Fruit fly (Drosophila melanogaster) whole organism, pupa: ENCODE data around the gene CG6961.

Experiments
- CG10348 ChIP-seq: fragments of 200-800 bp; sonication (Bioruptor generic); IDR thresholded peaks from 2 replicates; pipeline ENCODE4 v1.3.6; 2022; ENCODE audit warnings: missing biosample characterization, missing genetic modification characterization
- CG13204 ChIP-seq: fragments of 200-800 bp; sonication (Bioruptor generic); optimal IDR thresholded peaks from 2 replicates; lab custom pipeline; 2018; ENCODE audit warnings: missing biosample characterization, mild to moderate bottlenecking, missing genetic modification characterization, moderate library complexity
- CG14655 ChIP-seq: fragments of 200-800 bp; sonication (Bioruptor generic); optimal IDR thresholded peaks from 3 replicates; lab custom pipeline; 2017; ENCODE audit warnings: mild to moderate bottlenecking, missing biosample characterization, missing genetic modification reagents, missing genetic modification characterization
- CG17806 ChIP-seq: fragments of 200-800 bp; sonication (Bioruptor generic); optimal IDR thresholded peaks from 2 replicates; lab custom pipeline; 2018; ENCODE audit warnings: missing biosample characterization, mild to moderate bottlenecking, missing genetic modification characterization, moderate library complexity
- CG32121 ChIP-seq: fragments of 200-800 bp; sonication (Bioruptor generic); IDR thresholded peaks from 2 replicates; pipeline ENCODE4 v1.3.6; 2022; ENCODE audit warnings: missing biosample characterization, missing genetic modification characterization
- CG9948 ChIP-seq: fragments of 200-800 bp; sonication (Bioruptor generic); optimal IDR thresholded peaks from 2 replicates; lab custom pipeline; 2018; ENCODE audit warnings: missing biosample characterization, mild to moderate bottlenecking, missing genetic modification characterization, moderate library complexity
- D1 ChIP-seq: fragments of 200-800 bp; sonication (Bioruptor generic); optimal IDR thresholded peaks from 2 replicates; lab custom pipeline; 2018; ENCODE audit warnings: missing biosample characterization, mild to moderate bottlenecking, missing genetic modification characterization, moderate library complexity
- Ets98B ChIP-seq: fragments of 200-800 bp; sonication (Bioruptor generic); IDR thresholded peaks from 2 replicates; pipeline ENCODE4 v1.3.6; 2022; ENCODE audit warnings: missing biosample characterization, missing genetic modification characterization
- Pif1B ChIP-seq: fragments of 200-800 bp; sonication (Bioruptor generic); optimal IDR thresholded peaks from 3 replicates; lab custom pipeline; 2016; ENCODE audit warnings: missing biosample characterization, missing genetic modification characterization
- fd96Ca ChIP-seq: fragments of 200-800 bp; sonication (Bioruptor generic); IDR thresholded peaks from 3 replicates; pipeline ENCODE4 v1.3.6; 2022; ENCODE audit warnings: missing biosample characterization, missing genetic modification characterization
- gl ChIP-seq: fragments of 200-800 bp; sonication (Bioruptor generic); optimal IDR thresholded peaks from 2 replicates; lab custom pipeline; 2018; ENCODE audit warnings: missing biosample characterization, mild to moderate bottlenecking, missing genetic modification characterization
- rn ChIP-seq: fragments of 200-800 bp; sonication (Bioruptor generic); IDR thresholded peaks from 2 replicates; pipeline ENCODE4 v1.3.6; 2022; ENCODE audit warnings: missing biosample characterization, missing genetic modification characterization

DNA sequence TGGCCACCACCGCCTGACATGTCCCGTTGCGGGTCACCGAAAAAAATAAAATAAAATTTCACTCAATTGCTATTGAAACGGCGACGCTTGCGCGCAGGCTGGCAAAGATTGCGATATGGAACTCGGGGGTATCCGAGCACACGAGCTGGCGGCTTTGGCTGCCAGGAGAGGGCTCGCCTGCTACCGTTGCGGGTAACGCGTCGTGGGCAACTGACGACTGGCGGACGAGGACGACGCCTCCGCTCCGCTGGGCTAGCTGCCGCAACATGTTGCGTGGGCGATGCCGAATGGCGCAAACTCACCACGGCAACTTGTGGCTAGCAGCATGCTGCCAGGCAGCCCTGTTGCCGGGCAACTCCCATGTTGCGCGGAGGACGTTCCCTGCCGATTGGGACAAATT lies 14.2 kb downstream of the CG6961 start, which contains the start of gene CCKLR-17D3:
- TF ChIP-seq CG10348 (GFP tag; lab: Robert Waterston, UW) = no peak
- no peak for TF ChIP-seq Ets98B (GFP tag; lab: Robert Waterston, UW)
- no peak for TF ChIP-seq CG17806 (tag; lab: Kevin White, UChicago)
- TF ChIP-seq CG9948 = no peak
- TF ChIP-seq CG13204 (GFP tag; lab: Kevin White, UChicago) = peak; percentile 43
- TF ChIP-seq CG14655 = no peak
- 0 out of 2 replicates have a peak, but pooled peaks have one; percentile 16 for TF ChIP-seq CG32121 (GFP tag; lab: Robert Waterston, UW)
- no peak for TF ChIP-seq D1 (tag; lab: Kevin White, UChicago)
- TF ChIP-seq Pif1B (GFP tag; lab: Kevin White, UChicago) = no peak
- TF ChIP-seq fd96Ca (GFP tag; lab: Robert Waterston, UW) = no peak
- no peak for TF ChIP-seq gl
- no peak for TF ChIP-seq rn (GFP tag; lab: Robert Waterston, UW)
